Fruit fly (Drosophila melanogaster): ENCODE measurements around the gene CG17568.

- no peak for TF ChIP-seq Dll (optimal IDR thresholded peaks at IDR 0.05)
- TF ChIP-seq CG8478 (optimal IDR thresholded peaks at IDR 0.05), result no peak
- TF ChIP-seq psq (optimal IDR thresholded peaks at IDR 0.05), result no peak
- no peak for TF ChIP-seq usp (GFP tag; optimal IDR thresholded peaks at IDR 0.05)
These were observed 18.7 kb upstream of the CG17568 start for dm6 chr2L:19200211-19200610.
